Fruit fly (Drosophila melanogaster) Kc167 (cell line): ENCODE data around the gene CG7215.

Experiments
- Myc ChIP-seq: fragments of >200 bp; optimal IDR thresholded peaks from 2 replicates; lab custom pipeline; 2017; ENCODE audit warnings: missing external identifiers
- insv ChIP-seq: fragments of >200 bp; optimal IDR thresholded peaks from 3 replicates; lab custom pipeline; 2018; ENCODE audit warnings: missing external identifiers
- psq ChIP-seq: fragments of >200 bp; optimal IDR thresholded peaks from 2 replicates; lab custom pipeline; 2017; ENCODE audit warnings: missing external identifiers

- TF ChIP-seq insv (lab: Kevin White, UChicago) (no peak), psq (lab: Kevin White, UChicago) (no peak), Myc (no peak)
Measured at dm6 chr3R:18215300-18215699, 48.2 kb upstream of the CG7215 start.
